Fruit fly (Drosophila melanogaster) whole organism, wandering third instar larva: ENCODE measurements around the gene Tsp96F.

Experiments
- CrebA ChIP-seq: fragments of 200-800 bp; sonication (Bioruptor generic); optimal IDR thresholded peaks from 2 replicates; lab custom pipeline; 2016; ENCODE audit warnings: missing biosample characterization, mild to moderate bottlenecking, missing genetic modification characterization, borderline replicate concordance
- Dif ChIP-seq: fragments of 200-275, 200-300 bp; sonication (Bioruptor generic); optimal IDR thresholded peaks from 2 replicates; lab custom pipeline; 2018; ENCODE audit warnings: missing biosample characterization, missing genetic modification characterization; ENCODE audit not compliant: partially characterized antibody
- GATAd ChIP-seq: sonication (Bioruptor generic); optimal IDR thresholded peaks from 2 replicates; lab custom pipeline; 2016; ENCODE audit warnings: missing biosample characterization, missing genetic modification characterization
- HLH106 ChIP-seq: fragments of 200-800 bp; optimal IDR thresholded peaks from 3 replicates; lab custom pipeline; 2019; ENCODE audit warnings: missing biosample characterization, mild to moderate bottlenecking, missing genetic modification characterization, moderate library complexity
- Hr83 ChIP-seq: fragments of 200-300 bp; sonication (Bioruptor generic); optimal IDR thresholded peaks from 2 replicates; lab custom pipeline; 2016; ENCODE audit warnings: missing biosample characterization, mild to moderate bottlenecking, missing genetic modification characterization, moderate library complexity; ENCODE audit not compliant: poor library complexity, severe bottlenecking
- ey ChIP-seq: fragments of 200-800 bp; sonication (Bioruptor generic); optimal IDR thresholded peaks from 2 replicates; lab custom pipeline; 2016; ENCODE audit warnings: missing biosample characterization, missing genetic modification characterization
- fru ChIP-seq: fragments of 200-800 bp; sonication (Bioruptor generic); optimal IDR thresholded peaks from 3 replicates; lab custom pipeline; 2016; ENCODE audit warnings: missing biosample characterization, mild to moderate bottlenecking, missing genetic modification characterization
- h ChIP-seq: fragments of 200-800 bp; sonication (Bioruptor generic); optimal IDR thresholded peaks from 3 replicates; lab custom pipeline; 2016; ENCODE audit warnings: missing biosample characterization, mild to moderate bottlenecking, missing genetic modification characterization
- lola ChIP-seq: fragments of >200 bp; optimal IDR thresholded peaks from 2 replicates; lab custom pipeline; 2017; ENCODE audit warnings: missing biosample characterization, missing genetic modification characterization
- rgr ChIP-seq: fragments of 200-800 bp; sonication (Bioruptor generic); optimal IDR thresholded peaks from 3 replicates; lab custom pipeline; 2016; ENCODE audit warnings: missing biosample characterization, mild to moderate bottlenecking, missing genetic modification characterization
- sage ChIP-seq: fragments of 200-800 bp; sonication (Bioruptor generic); optimal IDR thresholded peaks from 2 replicates; lab custom pipeline; 2016; ENCODE audit warnings: missing biosample characterization, mild to moderate bottlenecking, missing genetic modification characterization

DNA sequence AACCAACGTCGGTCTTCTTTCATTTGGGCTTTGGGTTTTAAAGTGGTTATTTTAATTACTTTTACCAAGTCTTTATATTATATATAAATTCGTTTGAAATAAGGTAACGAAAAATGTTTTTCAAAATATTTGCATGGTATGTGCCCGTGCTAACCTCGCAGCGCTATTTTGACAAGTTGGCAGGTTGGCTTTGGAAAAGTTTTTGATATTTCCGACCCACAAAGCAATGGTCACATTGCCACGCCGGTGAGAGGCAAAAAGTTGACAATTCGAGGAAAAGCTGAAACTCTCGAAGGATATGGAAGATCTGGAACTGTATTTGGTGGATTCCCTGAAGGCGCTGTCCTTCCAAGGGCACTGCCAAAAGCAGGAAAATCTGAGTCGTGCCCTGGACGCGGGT is 12.0 kb upstream of the Tsp96F start, which contains the start of gene CG5913:
- TF ChIP-seq HLH106 (no peak), CrebA (GFP tag; lab: Kevin White, UChicago) (no peak), lola (no peak), sage (GFP tag; lab: Kevin White, UChicago) (no peak), ey (no peak), rgr (no peak), h (GFP tag; lab: Kevin White, UChicago) (no peak), Hr83 (GFP tag; lab: Kevin White, UChicago) (no peak), fru (GFP tag; lab: Kevin White, UChicago) (no peak), GATAd (GFP tag; lab: Kevin White, UChicago) (no peak), Dif (GFP tag; lab: Kevin White, UChicago) (no peak)
